Fruit fly (Drosophila melanogaster) whole organism: Measurements from ENCODE around the gene CG13024.

Experiments
- CG8478 ChIP-seq: fragments of >200 bp; optimal IDR thresholded peaks from 2 replicates; lab custom pipeline; 2018; ENCODE audit warnings: inconsistent platforms
- Dll ChIP-seq: fragments of >200 bp; optimal IDR thresholded peaks from 2 replicates; lab custom pipeline; 2017
- EcR ChIP-seq, 2 experiments: fragments of >200 bp; optimal IDR thresholded peaks; 2 replicates each; lab custom pipeline; 2017; ENCODE audit warnings: missing biosample characterization in 2 of 2, missing genetic modification characterization in 2 of 2, missing genetic modification reagents in 2 of 2
- pan ChIP-seq: fragments of >200 bp; optimal IDR thresholded peaks from 2 replicates; lab custom pipeline; 2017
- psq ChIP-seq: fragments of >200 bp; optimal IDR thresholded peaks from 2 replicates; lab custom pipeline; 2017
- usp ChIP-seq: fragments of >200 bp; optimal IDR thresholded peaks from 2 replicates; lab custom pipeline; 2017; ENCODE audit warnings: missing biosample characterization, missing genetic modification characterization, mixed read lengths

DNA sequence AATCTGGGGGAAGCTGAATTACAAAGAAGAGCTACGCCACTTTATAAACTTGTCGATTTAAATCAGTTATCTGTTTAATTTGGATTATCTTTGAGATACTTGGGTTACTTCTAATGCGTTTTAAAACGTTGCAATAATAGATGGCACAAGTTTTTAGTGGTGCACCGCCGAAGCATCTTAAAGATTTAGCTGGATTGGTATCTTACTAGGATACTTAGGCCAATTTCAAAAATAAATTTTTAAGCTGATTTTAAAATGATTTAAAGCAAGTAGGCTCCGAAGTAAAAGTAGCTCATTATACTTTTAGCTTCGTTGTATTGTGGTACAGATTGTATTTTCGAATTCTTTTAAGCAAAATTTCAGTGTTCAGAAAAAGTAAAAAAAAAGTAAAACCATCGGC lies 29.9 kb upstream of the CG13024 start, which contains the start of gene sinah:
- TF ChIP-seq usp (GFP tag; lab: Kevin White, UChicago) (no peak), psq (no peak), pan (lab: Kevin White, UChicago) (no peak), Dll (lab: Kevin White, UChicago) (no peak), CG8478 (no peak), EcR (GFP tag; optimal IDR thresholded peaks at IDR 0.05; lab: Kevin White, UChicago) (no peak)
